Worm (Caenorhabditis elegans) whole organism, midembryonic: ENCODE measurements around the gene ZK666.12.

ENCODE experiments used
- cog-1 ChIP-seq: sonication (generic microtip); optimal IDR thresholded peaks from 2 replicates; lab custom pipeline; 2016; ENCODE audit warnings: missing genetic modification characterization, missing compliant biosample characterization
- ztf-29 ChIP-seq: fragments of 200-800 bp; sonication (Bioruptor generic); IDR thresholded peaks from 2 replicates; pipeline ENCODE4 v1.3.6; 2022; ENCODE audit warnings: missing genetic modification reagents, missing genetic modification characterization, missing compliant biosample characterization

DNA sequence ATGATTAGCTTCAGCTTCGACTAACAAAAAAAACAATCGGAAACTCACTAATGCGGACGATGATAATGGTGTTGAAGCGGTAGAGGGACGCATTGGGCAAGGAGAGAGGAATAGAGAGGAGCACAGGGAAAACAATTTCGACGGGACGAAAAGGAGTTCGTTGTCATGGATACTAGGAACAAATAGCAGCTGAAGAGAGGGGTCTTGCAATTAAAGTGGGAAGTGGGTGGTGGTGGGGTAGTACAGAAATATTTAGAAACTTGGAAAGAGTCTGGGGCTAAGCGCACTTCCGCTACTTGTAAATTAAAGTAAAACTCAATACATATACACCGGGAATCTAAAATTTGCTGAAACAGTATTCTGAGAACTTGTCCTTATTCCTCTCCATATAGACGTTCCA lies 13.7 kb downstream of the ZK666.12 start, which contains the start of gene F59B10.2:
- TF ChIP-seq cog-1 (tag; lab: Kevin White, UChicago), result no peak
- TF ChIP-seq ztf-29 (GFP tag; lab: Robert Waterston, UW), result no peak
